Worm (Caenorhabditis elegans) whole organism, L4/young adult: ENCODE data around the gene E02C12.12.

ENCODE experiments used
- dao-5 ChIP-seq: sonication (generic microtip); optimal IDR thresholded peaks from 2 replicates; lab custom pipeline; 2016; ENCODE audit warnings: missing genotype, missing genetic modification characterization, moderate library complexity, missing compliant biosample characterization
- him-1 ChIP-seq: sonication (generic microtip); optimal IDR thresholded peaks from 2 replicates; lab custom pipeline; 2016; ENCODE audit warnings: missing genotype, missing genetic modification reagents, missing genetic modification characterization, missing compliant biosample characterization

DNA sequence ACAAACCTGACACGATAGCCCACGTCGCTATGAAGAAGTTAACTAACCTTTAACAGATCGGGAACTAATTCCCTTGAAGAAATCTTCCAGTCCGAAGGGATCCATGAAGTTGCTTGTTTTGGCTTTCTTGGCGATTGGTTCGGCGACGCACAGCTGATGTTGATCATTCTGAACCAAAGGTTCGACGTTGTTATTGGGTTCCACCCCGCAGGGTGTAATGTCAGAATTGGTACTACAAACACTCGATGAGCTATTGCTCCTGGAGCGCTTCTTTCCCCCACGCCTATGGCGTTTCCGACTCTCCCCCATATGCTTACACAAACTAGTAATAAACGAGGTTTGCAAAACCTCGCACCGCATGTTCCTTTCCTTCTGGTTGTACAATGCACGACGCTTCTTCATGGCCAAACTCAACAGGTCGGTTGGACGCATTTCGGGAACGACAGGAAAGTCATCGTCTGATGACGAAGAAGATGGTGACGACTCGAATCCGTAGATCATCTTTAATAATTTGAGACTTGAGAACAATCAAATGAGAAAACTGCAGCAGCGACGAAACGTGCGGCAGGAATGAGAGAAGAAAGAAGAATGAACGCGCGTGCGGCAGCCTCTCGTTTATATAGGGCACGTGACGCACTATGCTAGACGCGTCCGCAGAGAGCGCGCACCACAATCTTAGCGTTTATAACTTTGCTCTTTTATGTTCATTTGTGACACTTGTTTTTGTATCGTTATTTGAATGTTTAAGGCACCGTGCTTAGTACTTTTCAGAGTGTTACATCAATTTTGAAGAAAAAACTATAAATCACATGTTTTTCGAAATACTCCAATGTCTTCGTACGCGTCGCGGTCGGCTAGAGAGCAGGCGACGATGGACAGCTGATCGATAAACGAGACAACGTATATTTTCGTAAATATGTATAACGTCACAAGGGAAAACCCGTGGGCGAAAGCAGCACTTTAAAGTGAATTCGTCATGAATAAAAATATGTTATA lies 38.2 kb downstream of the E02C12.12 start, which contains the start of gene tos-1:
- no peak for TF ChIP-seq dao-5 (tag; lab: Kevin White, UChicago)
- peak; percentile 96 for TF ChIP-seq him-1 (tag; lab: Kevin White, UChicago)
